Worm (Caenorhabditis elegans) whole organism, early embryonic: ENCODE data around the gene T02G5.14.

ENCODE experiments used
- B0310.2 ChIP-seq: sonication (generic microtip); optimal IDR thresholded peaks from 2 replicates; lab custom pipeline; 2016; ENCODE audit warnings: mild to moderate bottlenecking, missing genetic modification characterization, missing compliant biosample characterization
- ama-1 ChIP-seq: fragments of 150-350 bp; optimal IDR thresholded peaks from 2 replicates; lab custom pipeline; 2014
- ceh-13 ChIP-seq: fragments of 200-800 bp; sonication (Bioruptor generic); optimal IDR thresholded peaks from 2 replicates; lab custom pipeline; 2018; ENCODE audit warnings: mild to moderate bottlenecking, missing genetic modification characterization, missing compliant biosample characterization
- ets-7 ChIP-seq: sonication (generic microtip); optimal IDR thresholded peaks from 2 replicates; lab custom pipeline; 2016; ENCODE audit warnings: missing genotype, missing genetic modification characterization, missing compliant biosample characterization
- flt-1 ChIP-seq: fragments of 200-800 bp; sonication (Bioruptor generic); IDR thresholded peaks from 2 replicates; pipeline ENCODE4 v1.3.6; 2022; ENCODE audit warnings: missing genetic modification characterization, missing compliant biosample characterization
- scrt-1 ChIP-seq: fragments of 200-800 bp; sonication (Bioruptor generic); IDR thresholded peaks from 2 replicates; pipeline ENCODE4 v1.3.6; 2022; ENCODE audit warnings: missing genetic modification characterization, missing compliant biosample characterization
- tbx-37 ChIP-seq: fragments of 200-800 bp; sonication (Bioruptor generic); conservative IDR thresholded peaks from 2 replicates; pipeline ENCODE4 v1.3.6; 2022; ENCODE audit warnings: missing genetic modification reagents, missing genetic modification characterization, missing compliant biosample characterization
- tra-4 ChIP-seq: sonication (generic microtip); optimal IDR thresholded peaks from 2 replicates; lab custom pipeline; 2017; ENCODE audit warnings: missing genetic modification characterization, missing compliant biosample characterization

ce11 chrII:7049470-7049869 lies 34.7 kb upstream of the T02G5.14 start:
- TF ChIP-seq tra-4 (tag; lab: Kevin White, UChicago) (no peak), ceh-13 (GFP tag; lab: Kevin White, UChicago) (no peak), ama-1 (lab: Kevin White, UChicago) (no peak), flt-1 (GFP tag; lab: Robert Waterston, UW) (no peak), B0310.2 (no peak), tbx-37 (GFP tag; lab: Robert Waterston, UW) (no peak), scrt-1 (GFP tag; lab: Robert Waterston, UW) (no peak), ets-7 (no peak)
